Worm (Caenorhabditis elegans) whole organism, young adult: ENCODE results near the gene nhr-255.

Experiments used
- B0261.1 ChIP-seq: sonication (generic microtip); optimal IDR thresholded peaks from 2 replicates; lab custom pipeline; 2016; ENCODE audit warnings: mild to moderate bottlenecking, missing genetic modification characterization, moderate library complexity, missing compliant biosample characterization
- D2030.7 ChIP-seq: fragments of 200-800 bp; sonication (Bioruptor generic); IDR thresholded peaks from 2 replicates; pipeline ENCODE4 v1.3.6; 2022; ENCODE audit warnings: missing genetic modification reagents, missing genetic modification characterization, missing compliant biosample characterization
- F22D6.2 ChIP-seq: sonication (generic microtip); optimal IDR thresholded peaks from 2 replicates; lab custom pipeline; 2016; ENCODE audit warnings: mild to moderate bottlenecking, missing genetic modification characterization, missing compliant biosample characterization
- F37B4.10 ChIP-seq: fragments of 200-800 bp; sonication (Bioruptor generic); IDR thresholded peaks from 2 replicates; pipeline ENCODE4 v1.3.6; 2022; ENCODE audit warnings: missing genetic modification characterization, missing compliant biosample characterization
- F39B2.1 ChIP-seq: fragments of 200-800 bp; sonication (Bioruptor generic); IDR thresholded peaks from 2 replicates; pipeline ENCODE4 v1.3.6; 2022; ENCODE audit warnings: missing genetic modification reagents, missing genetic modification characterization, missing compliant biosample characterization
- F52B5.7 ChIP-seq: sonication (generic microtip); optimal IDR thresholded peaks from 2 replicates; lab custom pipeline; 2016; ENCODE audit warnings: mild to moderate bottlenecking, missing genetic modification characterization, missing compliant biosample characterization
- K11D2.4 ChIP-seq: fragments of 200-800 bp; sonication (Bioruptor generic); IDR thresholded peaks from 2 replicates; pipeline ENCODE4 v1.3.6; 2022; ENCODE audit warnings: missing genetic modification reagents, missing genetic modification characterization, missing compliant biosample characterization
- T26A5.8 ChIP-seq: sonication (generic microtip); optimal IDR thresholded peaks from 2 replicates; lab custom pipeline; 2016; ENCODE audit warnings: missing genetic modification characterization, missing compliant biosample characterization
- Y53F4B.3 ChIP-seq: fragments of 200-800 bp; sonication (Bioruptor generic); IDR thresholded peaks from 2 replicates; pipeline ENCODE4 v1.3.6; 2022; ENCODE audit warnings: missing genetic modification reagents, missing genetic modification characterization, missing compliant biosample characterization
- aptf-2 ChIP-seq: fragments of 200-800 bp; sonication (Bioruptor generic); conservative IDR thresholded peaks from 2 replicates; pipeline ENCODE4 v1.3.6; 2022; ENCODE audit warnings: missing genetic modification reagents, missing genetic modification characterization, missing compliant biosample characterization
- atf-7 ChIP-seq: sonication (generic microtip); optimal IDR thresholded peaks from 2 replicates; lab custom pipeline; 2017; ENCODE audit warnings: mild to moderate bottlenecking, missing genetic modification characterization, missing compliant biosample characterization
- athp-1 ChIP-seq: sonication (generic microtip); optimal IDR thresholded peaks from 2 replicates; lab custom pipeline; 2017; ENCODE audit warnings: mild to moderate bottlenecking, missing genetic modification characterization, missing compliant biosample characterization
- ccch-3 ChIP-seq: fragments of 200-800 bp; sonication (Bioruptor generic); optimal IDR thresholded peaks from 2 replicates; lab custom pipeline; 2018; ENCODE audit warnings: mild to moderate bottlenecking, missing genetic modification characterization, missing compliant biosample characterization
- cebp-2 ChIP-seq: fragments of 200-800 bp; sonication (Bioruptor generic); IDR thresholded peaks from 2 replicates; pipeline ENCODE4 v1.3.6; 2022; ENCODE audit warnings: missing genetic modification characterization, missing compliant biosample characterization
- ceh-40 ChIP-seq: fragments of 200-800 bp; sonication (Bioruptor generic); IDR thresholded peaks from 2 replicates; pipeline ENCODE4 v1.3.6; 2022; ENCODE audit warnings: missing genetic modification characterization, missing compliant biosample characterization
- die-1 ChIP-seq: sonication (generic microtip); optimal IDR thresholded peaks from 2 replicates; lab custom pipeline; 2016; ENCODE audit warnings: missing genotype, mild to moderate bottlenecking, missing genetic modification characterization, missing compliant biosample characterization
- dpl-1 ChIP-seq: fragments of 150-350 bp; optimal IDR thresholded peaks from 2 replicates; lab custom pipeline; 2014; ENCODE audit warnings: missing biosample characterization, missing genetic modification reagents, missing genetic modification characterization
- efl-1 ChIP-seq: fragments of 150-350 bp; optimal IDR thresholded peaks from 2 replicates; lab custom pipeline; 2014; ENCODE audit warnings: missing biosample characterization, missing genetic modification reagents, missing genetic modification characterization
- egrh-3 ChIP-seq: fragments of 200-800 bp; sonication (Bioruptor generic); IDR thresholded peaks from 2 replicates; pipeline ENCODE4 v1.3.6; 2022; ENCODE audit warnings: missing genetic modification reagents, missing genetic modification characterization, missing compliant biosample characterization
- ekl-4 ChIP-seq: fragments of 200-800 bp; sonication (Bioruptor generic); IDR thresholded peaks from 2 replicates; pipeline ENCODE4 v1.3.6; 2022; ENCODE audit warnings: missing genetic modification reagents, missing genetic modification characterization, missing compliant biosample characterization
- ets-4 ChIP-seq: fragments of 200-800 bp; sonication (Bioruptor generic); optimal IDR thresholded peaks from 2 replicates; lab custom pipeline; 2018; ENCODE audit warnings: mild to moderate bottlenecking, missing genetic modification characterization, missing compliant biosample characterization
- gei-17 ChIP-seq: fragments of 200-800 bp; sonication (Bioruptor generic); optimal IDR thresholded peaks from 2 replicates; lab custom pipeline; 2018; ENCODE audit warnings: mild to moderate bottlenecking, missing genetic modification characterization, missing compliant biosample characterization
- him-1 ChIP-seq: sonication (generic microtip); optimal IDR thresholded peaks from 2 replicates; lab custom pipeline; 2016; ENCODE audit warnings: missing genotype, missing genetic modification reagents, missing genetic modification characterization, missing compliant biosample characterization
- hlh-12 ChIP-seq: sonication (generic microtip); optimal IDR thresholded peaks from 2 replicates; lab custom pipeline; 2016; ENCODE audit warnings: missing genetic modification characterization, missing compliant biosample characterization
- hmg-20 ChIP-seq: fragments of 200-800 bp; sonication (Bioruptor generic); IDR thresholded peaks from 2 replicates; pipeline ENCODE4 v1.3.6; 2022; ENCODE audit warnings: missing genetic modification reagents, missing genetic modification characterization, missing compliant biosample characterization
- hrde-1 ChIP-seq: sonication (generic microtip); optimal IDR thresholded peaks from 2 replicates; lab custom pipeline; 2016; ENCODE audit warnings: missing genetic modification characterization, mild to moderate bottlenecking, missing compliant biosample characterization, moderate library complexity, missing genotype, missing genetic modification reagents, borderline replicate concordance
- lag-1 ChIP-seq: fragments of 200-800 bp; sonication (Bioruptor generic); IDR thresholded peaks from 2 replicates; pipeline ENCODE4 v1.3.6; 2022; ENCODE audit warnings: missing genetic modification reagents, missing genetic modification characterization, missing compliant biosample characterization
- lir-1 ChIP-seq: fragments of 200-800 bp; sonication (Bioruptor generic); conservative IDR thresholded peaks from 2 replicates; pipeline ENCODE4 v1.3.6; 2022; ENCODE audit warnings: missing genetic modification reagents, missing genetic modification characterization, missing compliant biosample characterization
- lsy-27 ChIP-seq: sonication (generic microtip); optimal IDR thresholded peaks from 2 replicates; lab custom pipeline; 2017; ENCODE audit warnings: missing genetic modification characterization, mild to moderate bottlenecking, missing compliant biosample characterization, antibody characterized with exemption, missing genotype, borderline replicate concordance; ENCODE audit not compliant: insufficient read depth
- madf-3 ChIP-seq: fragments of 200-800 bp; sonication (Bioruptor generic); IDR thresholded peaks from 2 replicates; pipeline ENCODE4 v1.3.6; 2022; ENCODE audit warnings: missing genetic modification reagents, missing genetic modification characterization, missing compliant biosample characterization
- madf-8 ChIP-seq: fragments of 200-800 bp; sonication (Bioruptor generic); conservative IDR thresholded peaks from 2 replicates; pipeline ENCODE4 v1.3.6; 2022; ENCODE audit warnings: missing genetic modification reagents, missing genetic modification characterization, missing compliant biosample characterization
- mcd-1 ChIP-seq: fragments of 200-800 bp; sonication (Bioruptor generic); IDR thresholded peaks from 2 replicates; pipeline ENCODE4 v1.3.6; 2022; ENCODE audit warnings: missing genetic modification reagents, missing genetic modification characterization, missing compliant biosample characterization
- mel-28 ChIP-seq: sonication (generic microtip); optimal IDR thresholded peaks from 2 replicates; lab custom pipeline; 2016; ENCODE audit warnings: borderline replicate concordance, mild to moderate bottlenecking, missing genetic modification characterization, missing compliant biosample characterization
- nfya-2 ChIP-seq: fragments of 200-800 bp; sonication (Bioruptor generic); IDR thresholded peaks from 2 replicates; pipeline ENCODE4 v1.3.6; 2022; ENCODE audit warnings: missing genetic modification reagents, missing genetic modification characterization, missing compliant biosample characterization
- nhr-27 ChIP-seq: fragments of 200-800 bp; sonication (Bioruptor generic); optimal IDR thresholded peaks from 2 replicates; lab custom pipeline; 2018; ENCODE audit warnings: mild to moderate bottlenecking, missing genetic modification characterization, moderate library complexity, missing compliant biosample characterization
- repo-1 ChIP-seq: sonication (generic microtip); optimal IDR thresholded peaks from 2 replicates; lab custom pipeline; 2017; ENCODE audit warnings: mild to moderate bottlenecking, missing genetic modification characterization, missing compliant biosample characterization
- rpc-1 ChIP-seq, 2 experiments: fragments of 150-350 bp in 1 of 2; sonication (generic microtip) in 1 of 2; optimal IDR thresholded peaks; 2 replicates each; lab custom pipeline; 2014 to 2018; ENCODE audit warnings: missing biosample characterization in 1 of 2, missing genetic modification characterization in 1 of 2, missing genetic modification reagents in 1 of 2, missing genotype in 1 of 2
- sdz-38 ChIP-seq: sonication (generic microtip); optimal IDR thresholded peaks from 2 replicates; lab custom pipeline; 2016; ENCODE audit warnings: missing genotype, missing genetic modification characterization, missing compliant biosample characterization
- sea-2 ChIP-seq: fragments of 200-800 bp; sonication (Bioruptor generic); IDR thresholded peaks from 2 replicates; pipeline ENCODE4 v1.3.6; 2022; ENCODE audit warnings: missing genetic modification characterization, missing compliant biosample characterization
- snpc-3.4 ChIP-seq: sonication (generic microtip); optimal IDR thresholded peaks from 2 replicates; lab custom pipeline; 2017; ENCODE audit warnings: missing genetic modification characterization, mild to moderate bottlenecking, missing compliant biosample characterization, antibody characterized with exemption, moderate library complexity, missing genotype, missing genetic modification reagents
- somi-1 ChIP-seq: fragments of 200-800 bp; sonication (Bioruptor generic); optimal IDR thresholded peaks from 2 replicates; lab custom pipeline; 2018; ENCODE audit warnings: mild to moderate bottlenecking, missing genetic modification characterization, missing compliant biosample characterization
- tbp1 ChIP-seq: fragments of 200-800 bp; sonication (Bioruptor generic); optimal IDR thresholded peaks from 2 replicates; lab custom pipeline; 2018; ENCODE audit warnings: mild to moderate bottlenecking, missing genetic modification characterization, missing compliant biosample characterization
- unc-62 ChIP-seq: fragments of 150-350 bp; optimal IDR thresholded peaks from 2 replicates; lab custom pipeline; 2014; ENCODE audit warnings: missing biosample characterization, missing genetic modification reagents, missing genetic modification characterization
- zfh-2 ChIP-seq: fragments of 200-800 bp; sonication (Bioruptor generic); conservative IDR thresholded peaks from 2 replicates; pipeline ENCODE4 v1.3.6; 2022; ENCODE audit warnings: missing genetic modification reagents, missing genetic modification characterization, missing compliant biosample characterization
- zim-3 ChIP-seq: sonication (generic microtip); optimal IDR thresholded peaks from 2 replicates; lab custom pipeline; 2017; ENCODE audit warnings: mild to moderate bottlenecking, missing genetic modification characterization, moderate library complexity, missing compliant biosample characterization
- ztf-18 ChIP-seq: sonication (generic microtip); optimal IDR thresholded peaks from 2 replicates; lab custom pipeline; 2016; ENCODE audit warnings: missing genotype, mild to moderate bottlenecking, missing genetic modification characterization, missing compliant biosample characterization
- ztf-25 ChIP-seq: fragments of 200-800 bp; sonication (Bioruptor generic); IDR thresholded peaks from 2 replicates; pipeline ENCODE4 v1.3.6; 2022; ENCODE audit warnings: missing genetic modification reagents, missing genetic modification characterization, missing compliant biosample characterization

nhr-255 gene

ce11 chrX:15706108-15706676 lies 36.2 kb upstream of the nhr-255 start (continued):
- TF ChIP-seq die-1 = peak; percentile 21
- TF ChIP-seq hmg-20 = no peak
- no peak for TF ChIP-seq ztf-18 (tag; lab: Kevin White, UChicago)
- no peak for TF ChIP-seq lag-1
- no peak for TF ChIP-seq ztf-25
- no peak for TF ChIP-seq ccch-3 (GFP tag; lab: Kevin White, UChicago)
- TF ChIP-seq nfya-2 = no peak
- TF ChIP-seq athp-1 (tag; lab: Kevin White, UChicago) = no peak
- no peak for TF ChIP-seq efl-1 (GFP tag; lab: Kevin White, UChicago)

ce11 chrX:15707366-15707892 lies 35.0 kb upstream of the nhr-255 start:
- no peak for TF ChIP-seq sea-2 (GFP tag; lab: Robert Waterston, UW)
- TF ChIP-seq F37B4.10 (GFP tag; lab: Robert Waterston, UW) = no peak
- TF ChIP-seq madf-8 (GFP tag; lab: Robert Waterston, UW) = no peak
- no peak for TF ChIP-seq F52B5.7 (tag; lab: Kevin White, UChicago)
- TF ChIP-seq F39B2.1 (GFP tag; lab: Robert Waterston, UW) = no peak
- TF ChIP-seq F22D6.2 (tag; lab: Kevin White, UChicago) = no peak
- TF ChIP-seq D2030.7 (GFP tag; lab: Robert Waterston, UW) = no peak
- no peak for TF ChIP-seq lsy-27 (tag; lab: Kevin White, UChicago)
- peak; percentile 86 for TF ChIP-seq K11D2.4 (GFP tag; lab: Robert Waterston, UW)
- peak; percentile 29 for TF ChIP-seq tbp1 (GFP tag; lab: Kevin White, UChicago)
- no peak for TF ChIP-seq him-1 (tag; lab: Kevin White, UChicago)
- no peak for TF ChIP-seq sdz-38
- TF ChIP-seq egrh-3 (GFP tag; lab: Robert Waterston, UW) = peak; percentile 91
- TF ChIP-seq atf-7 (tag; lab: Kevin White, UChicago) = peak; percentile 83
- TF ChIP-seq zfh-2 (GFP tag; lab: Robert Waterston, UW) = peak; percentile 100
- no peak for TF ChIP-seq aptf-2 (GFP tag; lab: Robert Waterston, UW)
- peak; percentile 90 for TF ChIP-seq somi-1 (GFP tag; lab: Kevin White, UChicago)
- no peak for TF ChIP-seq hlh-12 (tag; lab: Kevin White, UChicago)
- no peak for TF ChIP-seq Y53F4B.3 (GFP tag; lab: Robert Waterston, UW)
- TF ChIP-seq lag-1 = no peak
- no peak for TF ChIP-seq dpl-1 (GFP tag; lab: Kevin White, UChicago)
- no peak for TF ChIP-seq zim-3 (tag; lab: Kevin White, UChicago)
- peak; percentile 25 for TF ChIP-seq unc-62 (GFP tag; lab: Kevin White, UChicago)
- no peak for TF ChIP-seq snpc-3.4 (tag; lab: Kevin White, UChicago)
- TF ChIP-seq mcd-1 = peak; percentile 58
- no peak for TF ChIP-seq nhr-27 (tag; lab: Kevin White, UChicago)
- TF ChIP-seq ceh-40 (GFP tag; lab: Robert Waterston, UW) = no peak
- TF ChIP-seq ccch-3 (GFP tag; lab: Kevin White, UChicago) = no peak
- peak; percentile 70 for TF ChIP-seq gei-17 (GFP tag; lab: Kevin White, UChicago)
- no peak for TF ChIP-seq lir-1 (GFP tag; lab: Robert Waterston, UW)
- TF ChIP-seq ets-4 (GFP tag; lab: Kevin White, UChicago) = no peak
- TF ChIP-seq ekl-4 (GFP tag; lab: Robert Waterston, UW) = peak; percentile 41; the same call in 1 of the 2 replicates
- peak; percentile 4 for TF ChIP-seq repo-1 (tag; lab: Kevin White, UChicago)
- no peak for TF ChIP-seq T26A5.8 (tag; lab: Kevin White, UChicago)
- TF ChIP-seq hmg-20 = no peak
- no peak for TF ChIP-seq B0261.1
- TF ChIP-seq nfya-2 = no peak
- 0 out of 2 replicates have a peak, but pooled peaks have one; percentile 51 for TF ChIP-seq madf-3
- no peak for TF ChIP-seq mel-28 (tag; lab: Kevin White, UChicago)
- TF ChIP-seq cebp-2 (GFP tag; lab: Robert Waterston, UW) = no peak
- TF ChIP-seq hrde-1 (tag; lab: Kevin White, UChicago) = no peak
- TF ChIP-seq rpc-1 (optimal IDR thresholded peaks at IDR 0.05; lab: Kevin White, UChicago) = no peak
- TF ChIP-seq rpc-1 (tag; optimal IDR thresholded peaks at IDR 0.05; lab: Kevin White, UChicago) = no peak
